Worm (Caenorhabditis elegans): ENCODE measurements around the gene C06E1.11.

ce11 chrIII:8654400-8654980 lies 38.0 kb upstream of the C06E1.11 start:
- TF ChIP-seq drap-1 (GFP tag; optimal IDR thresholded peaks at IDR 0.05) = no peak
- no peak for TF ChIP-seq mep-1 (tag; optimal IDR thresholded peaks at IDR 0.05)
- TF ChIP-seq elt-3 (tag; optimal IDR thresholded peaks at IDR 0.05) = no peak
- TF ChIP-seq sem-2 (GFP tag; optimal IDR thresholded peaks at IDR 0.05) = no peak
- no peak for TF ChIP-seq nhr-12 (tag; optimal IDR thresholded peaks at IDR 0.05)
- TF ChIP-seq ztf-11 (tag; optimal IDR thresholded peaks at IDR 0.05) = no peak
- no peak for TF ChIP-seq zip-8 (tag; optimal IDR thresholded peaks at IDR 0.05)
- no peak for TF ChIP-seq snpc-4 (tag; optimal IDR thresholded peaks at IDR 0.05)
- TF ChIP-seq blmp-1 (tag; optimal IDR thresholded peaks at IDR 0.05) = no peak
- no peak for TF ChIP-seq hlh-1 (tag; optimal IDR thresholded peaks at IDR 0.05)
- TF ChIP-seq ceh-83 (GFP tag; optimal IDR thresholded peaks at IDR 0.05) = no peak
- TF ChIP-seq pha-4 (tag; optimal IDR thresholded peaks at IDR 0.05) = no peak
- no peak for TF ChIP-seq ceh-43 (GFP tag; optimal IDR thresholded peaks at IDR 0.05)
- no peak for TF ChIP-seq lin-13 (tag; optimal IDR thresholded peaks at IDR 0.05)

Data from whole organism, mixed stage, embryonic.